Worm (Caenorhabditis elegans) whole organism, midembryonic: ENCODE measurements around the gene col-78.

ENCODE experiments used
- cog-1 ChIP-seq: sonication (generic microtip); optimal IDR thresholded peaks from 2 replicates; lab custom pipeline; 2016; ENCODE audit warnings: missing genetic modification characterization, missing compliant biosample characterization
- flt-1 ChIP-seq: fragments of 200-800 bp; sonication (Bioruptor generic); IDR thresholded peaks from 2 replicates; pipeline ENCODE4 v1.3.6; 2022; ENCODE audit warnings: missing genetic modification characterization, missing compliant biosample characterization
- klf-2 ChIP-seq: fragments of 200-800 bp; sonication (Bioruptor generic); conservative IDR thresholded peaks from 2 replicates; pipeline ENCODE4 v1.3.6; 2022; ENCODE audit warnings: missing genetic modification reagents, missing genetic modification characterization, missing compliant biosample characterization
- tab-1 ChIP-seq: fragments of 200-800 bp; sonication (Bioruptor generic); IDR thresholded peaks from 2 replicates; pipeline ENCODE4 v1.3.6; 2022; ENCODE audit warnings: missing genetic modification characterization, missing compliant biosample characterization
- ztf-23 ChIP-seq: fragments of 200-800 bp; sonication (Bioruptor generic); IDR thresholded peaks from 2 replicates; pipeline ENCODE4 v1.3.6; 2022; ENCODE audit warnings: missing genetic modification reagents, missing genetic modification characterization, missing compliant biosample characterization
- ztf-29 ChIP-seq: fragments of 200-800 bp; sonication (Bioruptor generic); IDR thresholded peaks from 2 replicates; pipeline ENCODE4 v1.3.6; 2022; ENCODE audit warnings: missing genetic modification reagents, missing genetic modification characterization, missing compliant biosample characterization

ce11 chrII:9188380-9188779 lies 36.0 kb downstream of the col-78 start, which contains the start of gene sym-2:
- no peak for TF ChIP-seq ztf-23 (GFP tag; lab: Robert Waterston, UW)
- no peak for TF ChIP-seq ztf-29
- TF ChIP-seq klf-2 (GFP tag; lab: Robert Waterston, UW), result no peak
- no peak for TF ChIP-seq flt-1
- no peak for TF ChIP-seq cog-1
- TF ChIP-seq tab-1, result no peak
